Worm (Caenorhabditis elegans) whole organism, L1 larva: Measurements from ENCODE around the gene skr-10.

Experiments used
- C04F5.9 ChIP-seq: sonication (generic microtip); optimal IDR thresholded peaks from 2 replicates; lab custom pipeline; 2016; ENCODE audit warnings: missing genetic modification characterization, missing compliant biosample characterization
- C16A3.4 ChIP-seq: fragments of 150-350 bp; optimal IDR thresholded peaks from 2 replicates; lab custom pipeline; 2014; ENCODE audit warnings: missing biosample characterization, missing genetic modification characterization
- F16B12.6 ChIP-seq: fragments of 150-350 bp; optimal IDR thresholded peaks from 2 replicates; lab custom pipeline; 2014; ENCODE audit warnings: missing biosample characterization, missing genetic modification characterization
- Y116A8C.19 ChIP-seq: sonication (generic microtip); optimal IDR thresholded peaks from 2 replicates; lab custom pipeline; 2016; ENCODE audit warnings: missing compliant biosample characterization, missing genetic modification characterization, borderline replicate concordance
- alr-1 ChIP-seq: fragments of 200-800 bp; sonication (Bioruptor generic); optimal IDR thresholded peaks from 2 replicates; lab custom pipeline; 2018; ENCODE audit warnings: borderline replicate concordance, mild to moderate bottlenecking, missing genetic modification characterization, missing compliant biosample characterization
- blmp-1 ChIP-seq: fragments of 150-350 bp; optimal IDR thresholded peaks from 2 replicates; lab custom pipeline; 2014; ENCODE audit warnings: missing biosample characterization, missing genetic modification characterization
- ceh-8 ChIP-seq: fragments of 200-800 bp; sonication (Bioruptor generic); optimal IDR thresholded peaks from 2 replicates; lab custom pipeline; 2018; ENCODE audit warnings: mild to moderate bottlenecking, missing genetic modification characterization, moderate library complexity, missing compliant biosample characterization
- ceh-82 ChIP-seq, 3 experiments: fragments of 150-350 bp in 1 of 3; sonication (generic microtip) in 2 of 3; optimal IDR thresholded peaks; 2 replicates each; lab custom pipeline; 2014 to 2017; ENCODE audit warnings: missing biosample characterization in 3 of 3, missing genetic modification characterization in 3 of 3
- dpl-1 ChIP-seq, 3 experiments: fragments of 150-350 bp in 2 of 3; sonication (generic microtip) in 1 of 3; optimal IDR thresholded peaks; 2 replicates each; lab custom pipeline; 2014 to 2017; ENCODE audit warnings: missing biosample characterization in 3 of 3, missing genetic modification characterization in 3 of 3, missing genetic modification reagents in 3 of 3
- dsc-1 ChIP-seq: sonication (generic microtip); optimal IDR thresholded peaks from 2 replicates; lab custom pipeline; 2016; ENCODE audit warnings: mild to moderate bottlenecking, missing genetic modification characterization, missing compliant biosample characterization
- efl-1 ChIP-seq, 4 experiments: fragments of 150-350 bp; optimal IDR thresholded peaks in 3 of 4; peaks in 1 of 4; 1 replicate in 1 of 4; 2 replicates in 3 of 4; lab custom pipeline; 2014; ENCODE audit warnings: missing biosample characterization in 2 of 4, missing genetic modification characterization in 2 of 4, missing genetic modification reagents in 2 of 4
- egl-13 ChIP-seq: sonication (generic microtip); optimal IDR thresholded peaks from 2 replicates; lab custom pipeline; 2016; ENCODE audit warnings: missing genotype, missing genetic modification reagents, missing genetic modification characterization, missing compliant biosample characterization
- elt-2 ChIP-seq: sonication (generic microtip); optimal IDR thresholded peaks from 2 replicates; lab custom pipeline; 2016; ENCODE audit warnings: missing genetic modification characterization, mild to moderate bottlenecking, inconsistent platforms, missing compliant biosample characterization, missing genetic modification reagents
- ets-5 ChIP-seq: fragments of 200-800 bp; sonication (Bioruptor generic); IDR thresholded peaks from 2 replicates; pipeline ENCODE4 v1.3.6; 2022; ENCODE audit warnings: missing genetic modification characterization, missing compliant biosample characterization
- fkh-8 ChIP-seq: sonication (generic microtip); optimal IDR thresholded peaks from 2 replicates; lab custom pipeline; 2016; ENCODE audit warnings: mild to moderate bottlenecking, missing genetic modification characterization, missing compliant biosample characterization
- fos-1 ChIP-seq: fragments of 150-350 bp; optimal IDR thresholded peaks from 2 replicates; lab custom pipeline; 2014; ENCODE audit warnings: missing biosample characterization, missing genetic modification characterization
- grh-1 ChIP-seq: fragments of 200-800 bp; sonication (Bioruptor generic); IDR thresholded peaks from 2 replicates; pipeline ENCODE4 v1.3.6; 2022; ENCODE audit warnings: missing genetic modification reagents, missing genetic modification characterization, missing compliant biosample characterization
- hpl-2 ChIP-seq: fragments of 150-350 bp; optimal IDR thresholded peaks from 2 replicates; lab custom pipeline; 2014; ENCODE audit warnings: missing biosample characterization, missing genetic modification reagents, missing genetic modification characterization
- irx-1 ChIP-seq: sonication (generic microtip); optimal IDR thresholded peaks from 2 replicates; lab custom pipeline; 2016; ENCODE audit warnings: missing genetic modification characterization, missing compliant biosample characterization
- jun-1 ChIP-seq: fragments of 150-350 bp; optimal IDR thresholded peaks from 2 replicates; lab custom pipeline; 2014; ENCODE audit warnings: missing biosample characterization, missing genetic modification reagents, missing genetic modification characterization
- lin-13 ChIP-seq: fragments of 150-350 bp; optimal IDR thresholded peaks from 2 replicates; lab custom pipeline; 2014; ENCODE audit warnings: missing biosample characterization, missing genetic modification reagents, missing genetic modification characterization
- lin-14 ChIP-seq: fragments of 200-800 bp; sonication (Bioruptor generic); optimal IDR thresholded peaks from 2 replicates; lab custom pipeline; 2018; ENCODE audit warnings: mild to moderate bottlenecking, missing genetic modification characterization, moderate library complexity, missing compliant biosample characterization
- lin-15B ChIP-seq: fragments of 150-350 bp; sonication (generic microtip); optimal IDR thresholded peaks from 3 replicates; lab custom pipeline; 2014; ENCODE audit warnings: missing biosample characterization, missing genetic modification characterization
- lin-35 ChIP-seq, 2 experiments: fragments of 150-350 bp; optimal IDR thresholded peaks; 2 replicates each; lab custom pipeline; 2014; ENCODE audit warnings: missing biosample characterization in 2 of 2, missing genetic modification characterization in 2 of 2, missing genetic modification reagents in 2 of 2
- lin-39 ChIP-seq: fragments of 150-350 bp; optimal IDR thresholded peaks from 2 replicates; lab custom pipeline; 2014; ENCODE audit warnings: missing biosample characterization, missing genetic modification reagents, missing genetic modification characterization
- lsy-2 ChIP-seq, 2 experiments: fragments of 150-350 bp; optimal IDR thresholded peaks; 2 replicates each; lab custom pipeline; 2014; ENCODE audit warnings: missing biosample characterization in 2 of 2, missing genetic modification characterization in 2 of 2
- mef-2 ChIP-seq: fragments of 150-350 bp; optimal IDR thresholded peaks from 2 replicates; lab custom pipeline; 2014; ENCODE audit warnings: missing biosample characterization, missing genetic modification characterization
- nhr-11 ChIP-seq: fragments of 150-350 bp; optimal IDR thresholded peaks from 2 replicates; lab custom pipeline; 2014; ENCODE audit warnings: missing biosample characterization, missing genetic modification characterization
- nhr-19 ChIP-seq: fragments of 200-800 bp; sonication (Bioruptor generic); conservative IDR thresholded peaks from 2 replicates; pipeline ENCODE4 v1.3.6; 2022; ENCODE audit warnings: missing genetic modification characterization, missing compliant biosample characterization
- nhr-20 ChIP-seq: sonication (generic microtip); optimal IDR thresholded peaks from 2 replicates; lab custom pipeline; 2016; ENCODE audit warnings: mild to moderate bottlenecking, missing genetic modification characterization, missing compliant biosample characterization
- nhr-237 ChIP-seq: fragments of 150-350 bp; optimal IDR thresholded peaks from 2 replicates; lab custom pipeline; 2014; ENCODE audit warnings: missing biosample characterization, missing genetic modification characterization
- nhr-28 ChIP-seq: fragments of 150-350 bp; optimal IDR thresholded peaks from 2 replicates; lab custom pipeline; 2014; ENCODE audit warnings: missing biosample characterization, missing genetic modification characterization
- nhr-71 ChIP-seq: sonication (generic microtip); optimal IDR thresholded peaks from 2 replicates; lab custom pipeline; 2016; ENCODE audit warnings: mild to moderate bottlenecking, missing genetic modification characterization, moderate library complexity, missing compliant biosample characterization
- nhr-77 ChIP-seq: fragments of 150-350 bp; optimal IDR thresholded peaks from 2 replicates; lab custom pipeline; 2014; ENCODE audit warnings: missing biosample characterization, missing genetic modification characterization
- nhr-84 ChIP-seq: sonication (generic microtip); optimal IDR thresholded peaks from 2 replicates; lab custom pipeline; 2017; ENCODE audit warnings: missing biosample characterization, missing genetic modification characterization
- nhr-85 ChIP-seq: sonication (generic microtip); peaks from one replicate; lab custom pipeline; 2016; ENCODE audit warnings: missing genetic modification characterization, inconsistent platforms, missing compliant biosample characterization
- nhr-90 ChIP-seq: sonication (generic microtip); optimal IDR thresholded peaks from 2 replicates; lab custom pipeline; 2016; ENCODE audit warnings: mild to moderate bottlenecking, missing genetic modification characterization, missing compliant biosample characterization; ENCODE audit not compliant: poor library complexity
- pax-3 ChIP-seq: fragments of 200-800 bp; sonication (Bioruptor generic); optimal IDR thresholded peaks from 2 replicates; lab custom pipeline; 2018; ENCODE audit warnings: mild to moderate bottlenecking, missing genetic modification characterization, moderate library complexity, missing compliant biosample characterization
- rnt-1 ChIP-seq: sonication (generic microtip); optimal IDR thresholded peaks from 2 replicates; lab custom pipeline; 2016; ENCODE audit warnings: mild to moderate bottlenecking, missing genetic modification characterization, moderate library complexity, missing compliant biosample characterization
- sox-4 ChIP-seq: sonication (generic microtip); optimal IDR thresholded peaks from 2 replicates; lab custom pipeline; 2016; ENCODE audit warnings: missing genetic modification characterization, missing compliant biosample characterization
- swsn-7 ChIP-seq: sonication (generic microtip); optimal IDR thresholded peaks from 2 replicates; lab custom pipeline; 2016; ENCODE audit warnings: missing genetic modification characterization, missing compliant biosample characterization
- tlp-1 ChIP-seq: fragments of 150-350 bp; optimal IDR thresholded peaks from 2 replicates; lab custom pipeline; 2014; ENCODE audit warnings: missing biosample characterization, missing genetic modification characterization
- unc-130 ChIP-seq: fragments of 150-350 bp; optimal IDR thresholded peaks from 2 replicates; lab custom pipeline; 2017; ENCODE audit warnings: missing biosample characterization, missing genetic modification characterization, inconsistent platforms
- unc-62 ChIP-seq: fragments of 150-350 bp; optimal IDR thresholded peaks from 2 replicates; lab custom pipeline; 2014; ENCODE audit warnings: missing biosample characterization, missing genetic modification reagents, missing genetic modification characterization
- unc-86 ChIP-seq: sonication (generic microtip); optimal IDR thresholded peaks from 2 replicates; lab custom pipeline; 2016; ENCODE audit warnings: missing genetic modification characterization, missing compliant biosample characterization
- vab-15 ChIP-seq: sonication (generic microtip); optimal IDR thresholded peaks from 2 replicates; lab custom pipeline; 2017; ENCODE audit warnings: missing genotype, mild to moderate bottlenecking, missing genetic modification characterization, missing compliant biosample characterization
- xbp-1 ChIP-seq: sonication (generic microtip); optimal IDR thresholded peaks from 2 replicates; lab custom pipeline; 2016; ENCODE audit warnings: missing genetic modification characterization, missing compliant biosample characterization

skr-10 gene

DNA sequence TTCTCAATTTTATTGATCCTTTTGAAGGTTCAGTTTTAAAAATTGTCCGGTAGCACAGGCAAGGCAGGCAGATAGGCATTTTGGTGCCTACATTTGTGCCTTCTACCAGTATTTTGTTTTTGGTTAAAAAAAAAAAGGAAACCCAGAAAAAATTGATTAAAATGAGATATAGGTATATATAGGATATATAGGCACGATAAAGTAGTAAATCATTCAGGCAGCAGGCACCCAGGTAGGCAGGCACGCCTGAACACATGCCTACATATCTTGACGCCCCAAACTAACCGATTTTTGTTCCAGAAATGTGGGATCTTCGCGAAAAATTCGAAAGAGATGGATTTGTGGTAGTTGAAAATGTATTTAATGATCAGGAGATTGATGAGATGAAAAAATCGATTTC is 16.3 kb upstream of the skr-10 start, which contains the start of gene Y105C5B.9:
Gene Y105C5B.9, plus strand, starts transcription at position 301 of the 400 bp plus-strand sequence.
- no peak for TF ChIP-seq nhr-237 (tag; lab: Kevin White, UChicago)
- TF ChIP-seq sox-4 (tag; lab: Kevin White, UChicago) = no peak
- TF ChIP-seq lin-39 (tag; lab: Kevin White, UChicago) = no peak
- TF ChIP-seq lin-35 (GFP tag; optimal IDR thresholded peaks at IDR 0.05; lab: Kevin White, UChicago) = no peak
- TF ChIP-seq tlp-1 (tag; lab: Kevin White, UChicago) = no peak
- no peak for TF ChIP-seq dpl-1 (GFP tag; optimal IDR thresholded peaks at IDR 0.05; lab: Kevin White, UChicago)
- TF ChIP-seq ceh-8 (GFP tag; lab: Kevin White, UChicago) = no peak
- no peak for TF ChIP-seq nhr-28 (tag; lab: Kevin White, UChicago)
- TF ChIP-seq rnt-1 (tag; lab: Kevin White, UChicago) = no peak
- TF ChIP-seq alr-1 (tag; lab: Kevin White, UChicago) = no peak
- no peak for TF ChIP-seq nhr-90 (tag; lab: Kevin White, UChicago)

ce11 chrIV:15930694-15931093 is 15.9 kb upstream of the skr-10 start:
- TF ChIP-seq fkh-8 (no peak), lin-39 (tag; lab: Kevin White, UChicago) (no peak), nhr-20 (tag; lab: Kevin White, UChicago) (no peak), nhr-19 (no peak), swsn-7 (tag; lab: Kevin White, UChicago) (no peak), nhr-11 (no peak), lin-14 (GFP tag; lab: Kevin White, UChicago) (no peak), Y116A8C.19 (tag; lab: Kevin White, UChicago) (no peak), elt-2 (no peak), sox-4 (tag; lab: Kevin White, UChicago) (no peak), irx-1 (tag; lab: Kevin White, UChicago) (no peak), efl-1 (optimal IDR thresholded peaks at IDR 0.05; lab: Kevin White, UChicago) (no peak), efl-1 (GFP tag; optimal IDR thresholded peaks at IDR 0.05 in 1 of 2; lab: Kevin White, UChicago) (no peak), vab-15 (tag; lab: Kevin White, UChicago) (no peak), F16B12.6 (no peak), C04F5.9 (tag; lab: Kevin White, UChicago) (no peak)

ce11 chrIV:15931176-15931575 is 15.4 kb upstream of the skr-10 start:
- peak in 1 of 2 experiments; percentile 39 for TF ChIP-seq efl-1 (optimal IDR thresholded peaks at IDR 0.05; lab: Kevin White, UChicago)
- TF ChIP-seq efl-1 (GFP tag; optimal IDR thresholded peaks at IDR 0.05 in 1 of 2; lab: Kevin White, UChicago) = peak in 1 of 2 experiments; percentile 88
- TF ChIP-seq F16B12.6 = no peak
- no peak for TF ChIP-seq lin-15B (tag; lab: Kevin White, UChicago)
- peak; percentile 11 for TF ChIP-seq nhr-71 (tag; lab: Kevin White, UChicago)
- no peak for TF ChIP-seq grh-1 (GFP tag; lab: Robert Waterston, UW)
- TF ChIP-seq dpl-1 (GFP tag; optimal IDR thresholded peaks at IDR 0.05; lab: Kevin White, UChicago) = no peak
- no peak for TF ChIP-seq nhr-85
- TF ChIP-seq nhr-77 (tag; lab: Kevin White, UChicago) = peak; percentile 17
- TF ChIP-seq Y116A8C.19 (tag; lab: Kevin White, UChicago) = no peak
- no peak for TF ChIP-seq lin-14 (GFP tag; lab: Kevin White, UChicago)
- no peak for TF ChIP-seq unc-86 (tag; lab: Kevin White, UChicago)
- TF ChIP-seq lsy-2 (tag; optimal IDR thresholded peaks at IDR 0.05; lab: Kevin White, UChicago) = peak in 1 of 2 experiments; percentile 36
- no peak for TF ChIP-seq hpl-2 (GFP tag; lab: Kevin White, UChicago)
- no peak for TF ChIP-seq blmp-1 (tag; lab: Kevin White, UChicago)
- TF ChIP-seq ceh-8 (GFP tag; lab: Kevin White, UChicago) = no peak
- TF ChIP-seq lin-13 (GFP tag; lab: Kevin White, UChicago) = no peak
- no peak for TF ChIP-seq fos-1 (tag; lab: Kevin White, UChicago)
- TF ChIP-seq C16A3.4 (tag; lab: Kevin White, UChicago) = peak; percentile 33
- no peak for TF ChIP-seq pax-3
- TF ChIP-seq unc-130 (tag; lab: Kevin White, UChicago) = no peak
- TF ChIP-seq nhr-19 = peak; percentile 51
- TF ChIP-seq egl-13 (tag; lab: Kevin White, UChicago) = no peak
- TF ChIP-seq nhr-237 (tag; lab: Kevin White, UChicago) = no peak
- TF ChIP-seq lin-35 (GFP tag; optimal IDR thresholded peaks at IDR 0.05; lab: Kevin White, UChicago) = peak; percentile 25 to 55
- no peak for TF ChIP-seq vab-15 (tag; lab: Kevin White, UChicago)
- TF ChIP-seq ets-5 (GFP tag; lab: Robert Waterston, UW) = no peak
- no peak for TF ChIP-seq nhr-84 (tag; lab: Kevin White, UChicago)
- no peak for TF ChIP-seq mef-2 (tag; lab: Kevin White, UChicago)
- TF ChIP-seq fkh-8 = no peak
- no peak for TF ChIP-seq jun-1
- TF ChIP-seq dsc-1 (tag; lab: Kevin White, UChicago) = no peak
- TF ChIP-seq lin-39 (tag; lab: Kevin White, UChicago) = no peak
- no peak for TF ChIP-seq unc-62
- peak in 2 of 3 experiments; percentile 22 to 46 for TF ChIP-seq ceh-82 (tag; optimal IDR thresholded peaks at IDR 0.05; lab: Kevin White, UChicago)
- TF ChIP-seq xbp-1 (tag; lab: Kevin White, UChicago) = no peak
